Fruit fly (Drosophila melanogaster) S2 (cell line): ENCODE results near the gene CG45105.

Experiments used
- CG8478 ChIP-seq: fragments of >200 bp; optimal IDR thresholded peaks from 2 replicates; lab custom pipeline; 2018
- CTCF ChIP-seq, 2 experiments: fragments of >200 bp; optimal IDR thresholded peaks; 2 replicates each; lab custom pipeline; 2018

DNA sequence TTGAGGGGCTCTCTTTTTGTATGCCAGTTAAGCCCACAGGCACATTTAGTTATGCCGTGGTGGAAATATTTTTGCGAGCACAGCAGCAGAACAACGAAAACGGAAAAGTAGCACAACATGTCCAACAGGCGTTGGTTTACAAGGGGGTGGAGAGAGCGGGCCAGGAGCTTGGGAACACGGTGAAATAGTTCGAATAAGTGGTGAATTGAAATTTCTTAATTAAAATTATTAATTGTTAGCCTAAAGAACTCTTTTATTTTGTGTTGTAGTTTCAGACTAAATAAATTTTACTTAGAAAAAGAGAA is 2.4 kb upstream of the CG45105 start:
- TF ChIP-seq CTCF (optimal IDR thresholded peaks at IDR 0.05; lab: Kevin White, UChicago) (no peak), CG8478 (lab: Kevin White, UChicago) (no peak)
